Fruit fly (Drosophila melanogaster) whole organism, prepupa: Measurements from ENCODE around the gene CG4872.

Experiments
- Blimp-1 ChIP-seq: fragments of 200-800 bp; sonication (Bioruptor generic); optimal IDR thresholded peaks from 3 replicates; lab custom pipeline; 2017; ENCODE audit warnings: missing biosample characterization, missing genetic modification characterization, mild to moderate bottlenecking, moderate library complexity, missing genetic modification reagents
- CG10631 ChIP-seq: fragments of 200-800 bp; sonication (Bioruptor generic); optimal IDR thresholded peaks from 2 replicates; lab custom pipeline; 2016; ENCODE audit warnings: missing biosample characterization, missing genetic modification characterization
- CG11762 ChIP-seq: fragments of 200-800 bp; sonication (Bioruptor generic); optimal IDR thresholded peaks from 3 replicates; lab custom pipeline; 2016; ENCODE audit warnings: missing biosample characterization, missing genetic modification characterization; ENCODE audit not compliant: insufficient read depth
- CG11902 ChIP-seq: fragments of 200-800 bp; sonication (Bioruptor generic); optimal IDR thresholded peaks from 3 replicates; lab custom pipeline; 2016; ENCODE audit warnings: missing biosample characterization, missing genetic modification characterization
- CG15336 ChIP-seq: fragments of 200-800 bp; sonication (Bioruptor generic); IDR thresholded peaks from 2 replicates; pipeline ENCODE4 v1.3.6; 2022; ENCODE audit warnings: missing biosample characterization, missing genetic modification characterization
- CG1621 ChIP-seq: fragments of 200-800 bp; sonication (Bioruptor generic); optimal IDR thresholded peaks from 3 replicates; lab custom pipeline; 2018; ENCODE audit warnings: missing biosample characterization, mild to moderate bottlenecking, missing genetic modification characterization
- CG16779 ChIP-seq: fragments of 200-800 bp; sonication (Bioruptor generic); optimal IDR thresholded peaks from 3 replicates; lab custom pipeline; 2017; ENCODE audit warnings: missing biosample characterization, mild to moderate bottlenecking, missing genetic modification characterization
- CG3032 ChIP-seq: fragments of 200-800 bp; optimal IDR thresholded peaks from 2 replicates; lab custom pipeline; 2019; ENCODE audit warnings: missing biosample characterization, mild to moderate bottlenecking, missing genetic modification characterization, moderate library complexity
- CG31627 ChIP-seq: fragments of 200-800 bp; sonication (Bioruptor generic); optimal IDR thresholded peaks from 3 replicates; lab custom pipeline; 2016; ENCODE audit warnings: missing biosample characterization, missing genetic modification characterization
- CG32006 ChIP-seq: fragments of 200-800 bp; sonication (Bioruptor generic); optimal IDR thresholded peaks from 3 replicates; lab custom pipeline; 2017; ENCODE audit warnings: missing biosample characterization, mild to moderate bottlenecking, missing genetic modification characterization
- CG34406 ChIP-seq: fragments of 200-800 bp; sonication (Bioruptor generic); optimal IDR thresholded peaks from 3 replicates; lab custom pipeline; 2016; ENCODE audit warnings: missing biosample characterization, missing genetic modification characterization
- CG3919 ChIP-seq: fragments of 200-800 bp; sonication (Bioruptor generic); optimal IDR thresholded peaks from 3 replicates; lab custom pipeline; 2016; ENCODE audit warnings: missing biosample characterization, missing genetic modification characterization
- CG6163 ChIP-seq: fragments of 200-800 bp; sonication (Bioruptor generic); IDR thresholded peaks from 3 replicates; pipeline ENCODE4 v1.3.6; 2022; ENCODE audit warnings: missing biosample characterization, missing genetic modification characterization
- CG6792 ChIP-seq: fragments of 200-800 bp; sonication (Bioruptor generic); optimal IDR thresholded peaks from 3 replicates; lab custom pipeline; 2016; ENCODE audit warnings: missing biosample characterization, missing genetic modification characterization
- CG6808 ChIP-seq: fragments of 200-800 bp; sonication (Bioruptor generic); optimal IDR thresholded peaks from 3 replicates; lab custom pipeline; 2017; ENCODE audit warnings: missing biosample characterization, missing genetic modification characterization, mild to moderate bottlenecking, moderate library complexity, missing genetic modification reagents
- CG7368 ChIP-seq: fragments of 200-800 bp; sonication (Bioruptor generic); optimal IDR thresholded peaks from 3 replicates; lab custom pipeline; 2016; ENCODE audit warnings: missing biosample characterization, missing genetic modification characterization
- CG8119 ChIP-seq: fragments of 200-800 bp; sonication (Bioruptor generic); IDR thresholded peaks from 3 replicates; pipeline ENCODE4 v1.3.6; 2022; ENCODE audit warnings: missing biosample characterization, missing genetic modification characterization
- CG8319 ChIP-seq: fragments of 200-800 bp; sonication (Bioruptor generic); optimal IDR thresholded peaks from 3 replicates; lab custom pipeline; 2016; ENCODE audit warnings: missing biosample characterization, missing genetic modification characterization
- CG8632 ChIP-seq: fragments of 200-800 bp; sonication (Bioruptor generic); optimal IDR thresholded peaks from 3 replicates; lab custom pipeline; 2016; ENCODE audit warnings: missing biosample characterization, missing genetic modification characterization
- CG9139 ChIP-seq: fragments of 200-800 bp; sonication (Bioruptor generic); optimal IDR thresholded peaks from 3 replicates; lab custom pipeline; 2017; ENCODE audit warnings: missing biosample characterization, mild to moderate bottlenecking, missing genetic modification characterization
- Eip75B ChIP-seq: fragments of 200-800 bp; sonication (Bioruptor generic); optimal IDR thresholded peaks from 3 replicates; lab custom pipeline; 2016; ENCODE audit warnings: missing biosample characterization, missing genetic modification characterization
- Eip78C ChIP-seq: fragments of 200-800 bp; sonication (Bioruptor generic); peaks from one replicate; lab custom pipeline; 2016; ENCODE audit warnings: missing biosample characterization, missing genetic modification characterization
- Eip93F ChIP-seq: fragments of 200-800 bp; sonication (Bioruptor generic); optimal IDR thresholded peaks from 2 replicates; lab custom pipeline; 2016; ENCODE audit warnings: missing biosample characterization, mild to moderate bottlenecking, missing genetic modification characterization
- Ets21C ChIP-seq: fragments of 200-800 bp; sonication (Bioruptor generic); optimal IDR thresholded peaks from 3 replicates; lab custom pipeline; 2016; ENCODE audit warnings: missing biosample characterization, missing genetic modification characterization
- Ets96B ChIP-seq: fragments of 200-800 bp; optimal IDR thresholded peaks from 2 replicates; lab custom pipeline; 2019; ENCODE audit warnings: missing biosample characterization, mild to moderate bottlenecking, missing genetic modification characterization, moderate library complexity
- Gug ChIP-seq: fragments of 200-800 bp; sonication (Bioruptor generic); IDR thresholded peaks from 2 replicates; pipeline ENCODE4 v1.3.6; 2022; ENCODE audit warnings: missing biosample characterization, missing genetic modification characterization
- Hr38 ChIP-seq: sonication (Bioruptor generic); optimal IDR thresholded peaks from 2 replicates; lab custom pipeline; 2016; ENCODE audit warnings: missing biosample characterization, missing genetic modification characterization
- Hr39 ChIP-seq: fragments of 200-800 bp; sonication (Bioruptor generic); optimal IDR thresholded peaks from 2 replicates; lab custom pipeline; 2016; ENCODE audit warnings: missing biosample characterization, missing genetic modification characterization
- Lpt ChIP-seq: fragments of 200-800 bp; sonication (Bioruptor generic); optimal IDR thresholded peaks from 3 replicates; lab custom pipeline; 2016; ENCODE audit warnings: missing biosample characterization, missing genetic modification characterization
- Met ChIP-seq: fragments of 200-800 bp; sonication (Bioruptor generic); optimal IDR thresholded peaks from 3 replicates; lab custom pipeline; 2016; ENCODE audit warnings: missing biosample characterization, missing genetic modification characterization
- Smox ChIP-seq: fragments of 200-800 bp; sonication (Bioruptor generic); optimal IDR thresholded peaks from 3 replicates; lab custom pipeline; 2016; ENCODE audit warnings: missing biosample characterization, missing genetic modification characterization
- Sox102F ChIP-seq: fragments of 200-800 bp; sonication (Bioruptor generic); optimal IDR thresholded peaks from 2 replicates; lab custom pipeline; 2016; ENCODE audit warnings: missing biosample characterization, mild to moderate bottlenecking, missing genetic modification characterization
- Sox15 ChIP-seq: fragments of 200-800 bp; sonication (Bioruptor generic); optimal IDR thresholded peaks from 3 replicates; lab custom pipeline; 2016; ENCODE audit warnings: missing biosample characterization, missing genetic modification characterization
- achi ChIP-seq: fragments of 200-800 bp; sonication (Bioruptor generic); optimal IDR thresholded peaks from 3 replicates; lab custom pipeline; 2016; ENCODE audit warnings: missing biosample characterization, missing genetic modification characterization
- acj6 ChIP-seq: fragments of 200-800 bp; sonication (Bioruptor generic); optimal IDR thresholded peaks from 3 replicates; lab custom pipeline; 2016; ENCODE audit warnings: missing biosample characterization, missing genetic modification characterization
- cyc ChIP-seq: fragments of 200-800 bp; sonication (Bioruptor generic); optimal IDR thresholded peaks from 3 replicates; lab custom pipeline; 2016; ENCODE audit warnings: missing biosample characterization, missing genetic modification characterization
- dac ChIP-seq: fragments of 200-800 bp; sonication (Bioruptor generic); optimal IDR thresholded peaks from 2 replicates; lab custom pipeline; 2017; ENCODE audit warnings: missing biosample characterization, mild to moderate bottlenecking, missing genetic modification characterization
- dsx ChIP-seq: fragments of 200-800 bp; optimal IDR thresholded peaks from 3 replicates; lab custom pipeline; 2019; ENCODE audit warnings: missing biosample characterization, mild to moderate bottlenecking, missing genetic modification characterization, moderate library complexity; ENCODE audit not compliant: poor library complexity, severe bottlenecking
- eg ChIP-seq: fragments of 200-800 bp; sonication (Bioruptor generic); IDR thresholded peaks from 3 replicates; pipeline ENCODE4 v1.3.6; 2022; ENCODE audit warnings: missing biosample characterization, missing genetic modification characterization
- esn ChIP-seq: fragments of 200-800 bp; sonication (Bioruptor generic); optimal IDR thresholded peaks from 2 replicates; lab custom pipeline; 2016; ENCODE audit warnings: missing biosample characterization, mild to moderate bottlenecking, missing genetic modification characterization, moderate library complexity
- fd85E ChIP-seq: fragments of 200-800 bp; sonication (Bioruptor generic); optimal IDR thresholded peaks from 3 replicates; lab custom pipeline; 2016; ENCODE audit warnings: missing biosample characterization, missing genetic modification characterization
- fkh ChIP-seq: fragments of 200-800 bp; sonication (Bioruptor generic); optimal IDR thresholded peaks from 3 replicates; lab custom pipeline; 2017; ENCODE audit warnings: missing biosample characterization, mild to moderate bottlenecking, missing genetic modification characterization, moderate library complexity
- lz ChIP-seq: fragments of 200-800 bp; sonication (Bioruptor generic); optimal IDR thresholded peaks from 3 replicates; lab custom pipeline; 2016; ENCODE audit warnings: missing biosample characterization, missing genetic modification characterization
- net ChIP-seq: fragments of 200-800 bp; sonication (Bioruptor generic); optimal IDR thresholded peaks from 3 replicates; lab custom pipeline; 2016; ENCODE audit warnings: missing biosample characterization, missing genetic modification characterization
- pdm3 ChIP-seq: fragments of 200-800 bp; sonication (Bioruptor generic); optimal IDR thresholded peaks from 3 replicates; lab custom pipeline; 2016; ENCODE audit warnings: missing biosample characterization, missing genetic modification characterization
- spab ChIP-seq: fragments of 200-800 bp; sonication (Bioruptor generic); optimal IDR thresholded peaks from 2 replicates; lab custom pipeline; 2017; ENCODE audit warnings: missing biosample characterization, mild to moderate bottlenecking, missing genetic modification characterization, missing genetic modification reagents
- ss ChIP-seq, 2 experiments: fragments of 200-800 bp; sonication (Bioruptor generic); optimal IDR thresholded peaks; 2 replicates in 1 of 2; 3 replicates in 1 of 2; lab custom pipeline; 2017 to 2018; ENCODE audit warnings: mild to moderate bottlenecking in 2 of 2, missing biosample characterization in 2 of 2, missing genetic modification characterization in 2 of 2, moderate library complexity in 1 of 2
- svp ChIP-seq: fragments of 200-800 bp; sonication (Bioruptor generic); peaks from one replicate; lab custom pipeline; 2016; ENCODE audit warnings: missing biosample characterization, missing genetic modification characterization
- topi ChIP-seq: fragments of 200-800 bp; sonication (Bioruptor generic); optimal IDR thresholded peaks from 3 replicates; lab custom pipeline; 2016; ENCODE audit warnings: missing biosample characterization, missing genetic modification characterization
- vri ChIP-seq: fragments of 200-800 bp; sonication (Bioruptor generic); optimal IDR thresholded peaks from 3 replicates; lab custom pipeline; 2016; ENCODE audit warnings: missing biosample characterization, mild to moderate bottlenecking, missing genetic modification characterization

Gene CG4872

DNA sequence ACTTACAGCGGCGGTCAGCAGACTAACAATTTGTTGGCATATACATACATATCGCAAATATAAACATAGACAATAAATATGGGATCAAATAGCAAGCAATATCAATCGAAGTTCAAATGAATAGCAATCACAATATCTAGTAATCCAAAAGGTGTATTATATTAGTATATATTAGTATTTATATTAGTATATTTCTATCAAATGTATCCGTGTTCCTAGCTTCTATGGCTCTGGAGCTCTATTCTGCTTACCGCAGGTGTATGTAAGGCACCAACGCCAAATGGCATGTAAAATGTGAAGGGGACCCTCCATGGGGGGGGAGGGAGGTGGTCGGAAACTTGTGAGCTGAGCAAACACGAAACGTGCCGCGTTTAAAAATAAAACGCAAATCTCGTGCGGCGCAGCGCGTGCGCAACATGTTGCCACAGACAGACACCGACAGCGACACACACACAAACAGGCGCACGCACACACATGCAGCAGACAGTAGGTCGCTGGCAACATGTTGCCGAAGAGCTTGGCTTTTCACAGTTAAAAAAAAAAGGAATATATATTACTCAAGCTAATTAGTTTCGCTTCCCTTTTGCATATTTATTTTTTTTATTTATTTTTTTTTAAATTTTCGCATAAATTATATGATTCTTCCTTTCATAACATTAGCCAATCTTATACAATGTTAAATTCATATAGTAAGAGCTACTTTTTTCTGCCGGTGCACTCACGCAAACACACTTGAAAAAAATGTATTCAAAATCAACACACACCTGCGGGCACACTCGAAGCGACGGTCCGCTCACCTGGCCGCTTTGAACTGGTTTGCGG, 49.5 kb downstream of the CG4872 start:
- TF ChIP-seq topi (GFP tag; lab: Kevin White, UChicago) (peak; percentile 59), CG6792 (GFP tag; lab: Kevin White, UChicago) (peak; percentile 58), CG34406 (GFP tag; lab: Kevin White, UChicago) (peak; percentile 65), Blimp-1 (GFP tag; lab: Kevin White, UChicago) (peak; percentile 56), CG8119 (GFP tag; lab: Robert Waterston, UW) (peak; percentile 84), dsx (GFP tag; lab: Kevin White, UChicago) (peak; percentile 85), cyc (GFP tag; lab: Kevin White, UChicago) (peak; percentile 54), CG7368 (GFP tag; lab: Kevin White, UChicago) (peak; percentile 40), net (peak; percentile 37), CG16779 (tag; lab: Kevin White, UChicago) (peak; percentile 54), vri (peak; percentile 16), Gug (GFP tag; lab: Robert Waterston, UW) (peak; percentile 69), Ets96B (tag; lab: Kevin White, UChicago) (peak; percentile 70), Hr38 (no peak), CG32006 (GFP tag; lab: Kevin White, UChicago) (peak; percentile 75), eg (GFP tag; lab: Robert Waterston, UW) (peak; percentile 84), CG3032 (tag; lab: Kevin White, UChicago) (peak; percentile 73), CG11902 (peak; percentile 37), CG10631 (GFP tag; lab: Kevin White, UChicago) (peak; percentile 76), Ets21C (GFP tag; lab: Kevin White, UChicago) (peak; percentile 38), CG8632 (GFP tag; lab: Kevin White, UChicago) (peak; percentile 63), CG31627 (GFP tag; lab: Kevin White, UChicago) (peak; percentile 39), pdm3 (GFP tag; lab: Kevin White, UChicago) (peak; percentile 52), dac (GFP tag; lab: Kevin White, UChicago) (peak; percentile 33), Hr39 (peak; percentile 36), CG15336 (peak; percentile 86), Eip93F (GFP tag; lab: Kevin White, UChicago) (peak; percentile 18), Lpt (GFP tag; lab: Kevin White, UChicago) (peak; percentile 65), Eip75B (GFP tag; lab: Kevin White, UChicago) (peak; percentile 77), esn (peak; percentile 68), Eip78C (GFP tag; lab: Kevin White, UChicago) (peak; percentile 92), svp (peak; percentile 81), Sox15 (no peak), CG11762 (GFP tag; lab: Kevin White, UChicago) (peak; percentile 52), achi (GFP tag; lab: Kevin White, UChicago) (peak; percentile 58), CG1621 (tag; lab: Kevin White, UChicago) (peak; percentile 43), ss (GFP tag; optimal IDR thresholded peaks at IDR 0.05; lab: Kevin White, UChicago) (peak; percentile 57 to 79), lz (GFP tag; lab: Kevin White, UChicago) (peak; percentile 59), CG9139 (peak; percentile 43), acj6 (GFP tag; lab: Kevin White, UChicago) (peak; percentile 75), fkh (GFP tag; lab: Kevin White, UChicago) (peak; percentile 64), Sox102F (GFP tag; lab: Kevin White, UChicago) (peak; percentile 36), Smox (GFP tag; lab: Kevin White, UChicago) (peak; percentile 46), CG6163 (GFP tag; lab: Robert Waterston, UW) (peak; percentile 73), fd85E (no peak), Met (GFP tag; lab: Kevin White, UChicago) (peak; percentile 47), CG3919 (GFP tag; lab: Kevin White, UChicago) (peak; percentile 78), spab (peak; percentile 42), CG6808 (GFP tag; lab: Kevin White, UChicago) (peak; percentile 62), CG8319 (GFP tag; lab: Kevin White, UChicago) (peak; percentile 3)
